Worm (Caenorhabditis elegans) whole organism, L3 larva: ENCODE data around the gene Y94H6A.5.

Experiments used
- ZK546.5 ChIP-seq: sonication (generic microtip); optimal IDR thresholded peaks from 2 replicates; lab custom pipeline; 2017; ENCODE audit warnings: missing biosample characterization, missing genetic modification characterization
- ama-1 ChIP-seq: fragments of 150-350 bp; optimal IDR thresholded peaks from 2 replicates; lab custom pipeline; 2018
- ceh-28 ChIP-seq: fragments of 150-350 bp; optimal IDR thresholded peaks from 2 replicates; lab custom pipeline; 2014; ENCODE audit warnings: missing biosample characterization, missing genetic modification reagents, missing genetic modification characterization
- egl-5 ChIP-seq: fragments of 150-350 bp; optimal IDR thresholded peaks from 2 replicates; lab custom pipeline; 2017; ENCODE audit warnings: missing biosample characterization, missing genetic modification reagents, missing genetic modification characterization, inconsistent platforms
- fkh-10 ChIP-seq: sonication (generic microtip); optimal IDR thresholded peaks from 2 replicates; lab custom pipeline; 2017; ENCODE audit warnings: missing biosample characterization, missing genetic modification reagents, missing genetic modification characterization
- jun-1 ChIP-seq: fragments of 150-350 bp; optimal IDR thresholded peaks from 2 replicates; lab custom pipeline; 2014; ENCODE audit warnings: missing biosample characterization, missing genetic modification reagents, missing genetic modification characterization
- lin-39 ChIP-seq: fragments of 150-350 bp; optimal IDR thresholded peaks from 2 replicates; lab custom pipeline; 2018; ENCODE audit warnings: missing biosample characterization, missing genetic modification reagents, missing genetic modification characterization
- tbx-2 ChIP-seq: sonication (generic microtip); optimal IDR thresholded peaks from 2 replicates; lab custom pipeline; 2016; ENCODE audit warnings: mild to moderate bottlenecking, missing genetic modification characterization, missing compliant biosample characterization
- ztf-11 ChIP-seq: fragments of 150-350 bp; optimal IDR thresholded peaks from 2 replicates; lab custom pipeline; 2014; ENCODE audit warnings: missing biosample characterization, missing genetic modification characterization

DNA sequence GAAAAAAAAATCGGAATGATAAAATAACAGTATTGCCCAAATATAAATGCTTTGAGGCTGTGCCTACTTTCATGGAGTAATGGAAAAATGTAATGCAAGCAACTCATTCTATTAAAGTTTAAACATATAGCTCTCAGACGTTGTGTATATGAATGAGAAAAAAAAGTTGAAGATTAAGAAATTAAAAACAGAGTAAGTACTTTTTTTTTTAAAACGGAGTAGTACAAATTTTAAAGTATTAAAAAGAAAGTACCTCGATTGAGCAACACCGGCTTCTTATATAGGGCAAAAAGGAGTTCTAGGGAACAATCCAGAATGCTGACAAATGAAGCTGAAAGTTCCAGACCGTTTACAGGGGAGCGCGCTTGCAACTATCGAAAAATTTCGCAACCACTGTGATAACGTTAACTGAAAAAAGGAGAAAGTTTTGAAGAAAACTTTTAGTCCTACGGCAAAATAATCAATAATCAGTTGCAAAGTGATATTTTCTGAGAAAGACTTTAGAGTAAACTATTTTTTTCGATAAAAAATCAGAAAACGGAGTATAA is 7.4 kb upstream of the Y94H6A.5 start:
- no peak for TF ChIP-seq egl-5 (tag; lab: Kevin White, UChicago)
- TF ChIP-seq fkh-10 (GFP tag; lab: Kevin White, UChicago) = no peak
- no peak for TF ChIP-seq ztf-11 (tag; lab: Kevin White, UChicago)
- no peak for TF ChIP-seq tbx-2 (tag; lab: Kevin White, UChicago)
- no peak for TF ChIP-seq ceh-28 (tag; lab: Kevin White, UChicago)
- no peak for TF ChIP-seq jun-1 (tag; lab: Kevin White, UChicago)
- TF ChIP-seq ZK546.5 (tag; lab: Kevin White, UChicago) = no peak
- TF ChIP-seq lin-39 (tag; lab: Kevin White, UChicago) = no peak
- TF ChIP-seq ama-1 (lab: Kevin White, UChicago) = no peak
